Worm (Caenorhabditis elegans) whole organism, young adult: ENCODE results near the gene F58E2.4.

Experiments
- B0019.2 ChIP-seq: fragments of 200-800 bp; sonication (Bioruptor generic); conservative IDR thresholded peaks from 2 replicates; pipeline ENCODE4 v1.3.6; 2022; ENCODE audit warnings: missing genetic modification reagents, missing genetic modification characterization, missing compliant biosample characterization
- B0261.1 ChIP-seq: sonication (generic microtip); optimal IDR thresholded peaks from 2 replicates; lab custom pipeline; 2016; ENCODE audit warnings: mild to moderate bottlenecking, missing genetic modification characterization, moderate library complexity, missing compliant biosample characterization
- B0336.3 ChIP-seq: fragments of 200-800 bp; sonication (Bioruptor generic); IDR thresholded peaks from 2 replicates; pipeline ENCODE4 v1.3.6; 2022; ENCODE audit warnings: missing genetic modification characterization, missing compliant biosample characterization
- F33H1.4 ChIP-seq: fragments of 200-800 bp; sonication (Bioruptor generic); IDR thresholded peaks from 2 replicates; pipeline ENCODE4 v1.3.6; 2022; ENCODE audit warnings: missing genetic modification reagents, missing genetic modification characterization, missing compliant biosample characterization
- F37B4.10 ChIP-seq: fragments of 200-800 bp; sonication (Bioruptor generic); IDR thresholded peaks from 2 replicates; pipeline ENCODE4 v1.3.6; 2022; ENCODE audit warnings: missing genetic modification characterization, missing compliant biosample characterization
- F39B2.1 ChIP-seq: fragments of 200-800 bp; sonication (Bioruptor generic); IDR thresholded peaks from 2 replicates; pipeline ENCODE4 v1.3.6; 2022; ENCODE audit warnings: missing genetic modification reagents, missing genetic modification characterization, missing compliant biosample characterization
- F49E8.2 ChIP-seq: sonication (generic microtip); optimal IDR thresholded peaks from 3 replicates; lab custom pipeline; 2017; ENCODE audit warnings: missing genetic modification characterization, mild to moderate bottlenecking, missing compliant biosample characterization, antibody characterized with exemption, moderate library complexity; ENCODE audit not compliant: insufficient read depth
- F55B11.4 ChIP-seq: sonication (generic microtip); optimal IDR thresholded peaks from 2 replicates; lab custom pipeline; 2016; ENCODE audit warnings: missing compliant biosample characterization, missing genetic modification characterization, borderline replicate concordance; ENCODE audit not compliant: insufficient read depth
- F57A8.1 ChIP-seq: fragments of 200-800 bp; sonication (Bioruptor generic); optimal IDR thresholded peaks from 2 replicates; lab custom pipeline; 2018; ENCODE audit warnings: mild to moderate bottlenecking, missing genetic modification characterization, moderate library complexity, missing compliant biosample characterization
- F57C9.4 ChIP-seq: sonication (generic microtip); optimal IDR thresholded peaks from 2 replicates; lab custom pipeline; 2017; ENCODE audit warnings: mild to moderate bottlenecking, missing genetic modification characterization, missing compliant biosample characterization
- Y53G8AR.9 ChIP-seq: fragments of 200-800 bp; sonication (Bioruptor generic); conservative IDR thresholded peaks from 2 replicates; pipeline ENCODE4 v1.3.6; 2022; ENCODE audit warnings: missing genetic modification reagents, missing genetic modification characterization, missing compliant biosample characterization
- Y56A3A.18 ChIP-seq: fragments of 200-800 bp; sonication (Bioruptor generic); IDR thresholded peaks from 2 replicates; pipeline ENCODE4 v1.3.6; 2022; ENCODE audit warnings: missing genetic modification reagents, missing genetic modification characterization, missing compliant biosample characterization
- aptf-3 ChIP-seq: fragments of 200-800 bp; sonication (Bioruptor generic); IDR thresholded peaks from 2 replicates; pipeline ENCODE4 v1.3.6; 2022; ENCODE audit warnings: missing genetic modification characterization, missing compliant biosample characterization
- atf-7 ChIP-seq: sonication (generic microtip); optimal IDR thresholded peaks from 2 replicates; lab custom pipeline; 2017; ENCODE audit warnings: mild to moderate bottlenecking, missing genetic modification characterization, missing compliant biosample characterization
- attf-6 ChIP-seq: fragments of 200-800 bp; sonication (Bioruptor generic); IDR thresholded peaks from 2 replicates; pipeline ENCODE4 v1.3.6; 2022; ENCODE audit warnings: missing genetic modification reagents, missing genetic modification characterization, missing compliant biosample characterization
- cebp-1 ChIP-seq, 2 experiments: fragments of 200-800 bp in 1 of 2; sonication (Bioruptor generic) in 1 of 2; sonication (generic microtip) in 1 of 2; IDR thresholded peaks in 1 of 2; optimal IDR thresholded peaks in 1 of 2; 2 replicates each; pipeline versions ENCODE4 v1.3.6 to Lab custom; 2017 to 2022; ENCODE audit warnings: missing compliant biosample characterization in 2 of 2, missing genetic modification characterization in 2 of 2, mild to moderate bottlenecking in 1 of 2, missing genetic modification reagents in 1 of 2, moderate library complexity in 1 of 2
- cebp-2 ChIP-seq: fragments of 200-800 bp; sonication (Bioruptor generic); IDR thresholded peaks from 2 replicates; pipeline ENCODE4 v1.3.6; 2022; ENCODE audit warnings: missing genetic modification characterization, missing compliant biosample characterization
- ceh-100 ChIP-seq: fragments of 200-800 bp; sonication (Bioruptor generic); IDR thresholded peaks from 2 replicates; pipeline ENCODE4 v1.3.6; 2022; ENCODE audit warnings: missing genetic modification reagents, missing genetic modification characterization, missing compliant biosample characterization
- ceh-91 ChIP-seq: fragments of 200-800 bp; sonication (Bioruptor generic); IDR thresholded peaks from 2 replicates; pipeline ENCODE4 v1.3.6; 2022; ENCODE audit warnings: missing genetic modification reagents, missing genetic modification characterization, missing compliant biosample characterization
- chd-7 ChIP-seq: sonication (generic microtip); optimal IDR thresholded peaks from 2 replicates; lab custom pipeline; 2016; ENCODE audit warnings: mild to moderate bottlenecking, missing genetic modification characterization, moderate library complexity, missing compliant biosample characterization
- dpl-1 ChIP-seq: fragments of 150-350 bp; optimal IDR thresholded peaks from 2 replicates; lab custom pipeline; 2014; ENCODE audit warnings: missing biosample characterization, missing genetic modification reagents, missing genetic modification characterization
- him-1 ChIP-seq: sonication (generic microtip); optimal IDR thresholded peaks from 2 replicates; lab custom pipeline; 2016; ENCODE audit warnings: missing genotype, missing genetic modification reagents, missing genetic modification characterization, missing compliant biosample characterization
- hlh-12 ChIP-seq: sonication (generic microtip); optimal IDR thresholded peaks from 2 replicates; lab custom pipeline; 2016; ENCODE audit warnings: missing genetic modification characterization, missing compliant biosample characterization
- hmg-20 ChIP-seq: fragments of 200-800 bp; sonication (Bioruptor generic); IDR thresholded peaks from 2 replicates; pipeline ENCODE4 v1.3.6; 2022; ENCODE audit warnings: missing genetic modification reagents, missing genetic modification characterization, missing compliant biosample characterization
- hrde-1 ChIP-seq: sonication (generic microtip); optimal IDR thresholded peaks from 2 replicates; lab custom pipeline; 2016; ENCODE audit warnings: missing genetic modification characterization, mild to moderate bottlenecking, missing compliant biosample characterization, moderate library complexity, missing genotype, missing genetic modification reagents, borderline replicate concordance
- lin-26 ChIP-seq: fragments of 200-800 bp; sonication (Bioruptor generic); IDR thresholded peaks from 2 replicates; pipeline ENCODE4 v1.3.6; 2022; ENCODE audit warnings: missing genetic modification reagents, missing genetic modification characterization, missing compliant biosample characterization
- lin-35 ChIP-seq, 3 experiments: fragments of 150-350 bp in 2 of 3; sonication (generic microtip) in 1 of 3; optimal IDR thresholded peaks; 2 replicates each; lab custom pipeline; 2014 to 2018; ENCODE audit warnings: missing biosample characterization in 3 of 3, missing genetic modification characterization in 3 of 3, missing genetic modification reagents in 3 of 3
- lin-40 ChIP-seq: sonication (generic microtip); optimal IDR thresholded peaks from 2 replicates; lab custom pipeline; 2016; ENCODE audit warnings: missing genetic modification characterization, mild to moderate bottlenecking, missing compliant biosample characterization, missing genotype, missing genetic modification reagents
- lsl-1 ChIP-seq: fragments of 200-800 bp; sonication (Bioruptor generic); optimal IDR thresholded peaks from 2 replicates; lab custom pipeline; 2018; ENCODE audit warnings: mild to moderate bottlenecking, missing genetic modification characterization, moderate library complexity, missing compliant biosample characterization
- madf-3 ChIP-seq: fragments of 200-800 bp; sonication (Bioruptor generic); IDR thresholded peaks from 2 replicates; pipeline ENCODE4 v1.3.6; 2022; ENCODE audit warnings: missing genetic modification reagents, missing genetic modification characterization, missing compliant biosample characterization
- madf-6 ChIP-seq: fragments of 200-800 bp; sonication (Bioruptor generic); IDR thresholded peaks from 2 replicates; pipeline ENCODE4 v1.3.6; 2022; ENCODE audit warnings: missing genetic modification reagents, missing genetic modification characterization, missing compliant biosample characterization
- mcd-1 ChIP-seq: fragments of 200-800 bp; sonication (Bioruptor generic); IDR thresholded peaks from 2 replicates; pipeline ENCODE4 v1.3.6; 2022; ENCODE audit warnings: missing genetic modification reagents, missing genetic modification characterization, missing compliant biosample characterization
- mel-28 ChIP-seq: sonication (generic microtip); optimal IDR thresholded peaks from 2 replicates; lab custom pipeline; 2016; ENCODE audit warnings: borderline replicate concordance, mild to moderate bottlenecking, missing genetic modification characterization, missing compliant biosample characterization
- nfyb-1 ChIP-seq: fragments of 200-800 bp; sonication (Bioruptor generic); IDR thresholded peaks from 2 replicates; pipeline ENCODE4 v1.3.6; 2022; ENCODE audit warnings: missing genetic modification reagents, missing genetic modification characterization, missing compliant biosample characterization
- pbrm-1 ChIP-seq: fragments of 200-800 bp; sonication (Bioruptor generic); IDR thresholded peaks from 2 replicates; pipeline ENCODE4 v1.3.6; 2022; ENCODE audit warnings: missing genetic modification reagents, missing genetic modification characterization, missing compliant biosample characterization
- rcor-1 ChIP-seq: fragments of 200-800 bp; sonication (Bioruptor generic); IDR thresholded peaks from 2 replicates; pipeline ENCODE4 v1.3.6; 2022; ENCODE audit warnings: missing genetic modification reagents, missing genetic modification characterization, missing compliant biosample characterization
- rec-8 ChIP-seq, 2 experiments: sonication (generic microtip); optimal IDR thresholded peaks; 2 replicates each; lab custom pipeline; 2016; ENCODE audit warnings: mild to moderate bottlenecking in 2 of 2, missing genetic modification characterization in 2 of 2, missing genetic modification reagents in 2 of 2, missing genotype in 2 of 2, missing biosample characterization in 1 of 2, missing compliant biosample characterization in 1 of 2, moderate library complexity in 1 of 2
- snpc-4 ChIP-seq, 5 experiments: fragments of 150-350 bp in 1 of 5; sonication (generic microtip) in 4 of 5; optimal IDR thresholded peaks; 2 replicates each; lab custom pipeline; 2014 to 2018; ENCODE audit warnings: missing genetic modification characterization in 5 of 5, missing biosample characterization in 3 of 5, antibody characterized with exemption in 2 of 5, mild to moderate bottlenecking in 2 of 5, missing compliant biosample characterization in 2 of 5, missing genotype in 2 of 5, moderate library complexity in 2 of 5, missing genetic modification reagents in 1 of 5
- sptf-2 ChIP-seq: fragments of 200-800 bp; sonication (Bioruptor generic); optimal IDR thresholded peaks from 2 replicates; lab custom pipeline; 2018; ENCODE audit warnings: mild to moderate bottlenecking, missing genetic modification characterization, missing compliant biosample characterization

F58E2.4 gene

ce11 chrIV:3504144-3504543, 41.0 kb downstream of the F58E2.4 start, which contains the start of gene srz-83:
TSS of gene srz-83 (plus strand) at chrIV:3504444.
- TF ChIP-seq hlh-12 (tag; lab: Kevin White, UChicago) (no peak), F33H1.4 (GFP tag; lab: Robert Waterston, UW) (no peak), pbrm-1 (GFP tag; lab: Robert Waterston, UW) (no peak), hmg-20 (GFP tag; lab: Robert Waterston, UW) (no peak), madf-3 (GFP tag; lab: Robert Waterston, UW) (no peak), F57A8.1 (GFP tag; lab: Kevin White, UChicago) (no peak), aptf-3 (no peak), lsl-1 (no peak), F55B11.4 (tag; lab: Kevin White, UChicago) (no peak), lin-26 (GFP tag; lab: Robert Waterston, UW) (no peak), rcor-1 (GFP tag; lab: Robert Waterston, UW) (no peak)

ce11 chrIV:3505940-3506339, 42.8 kb downstream of the F58E2.4 start:
- no peak for TF ChIP-seq lin-40 (tag; lab: Kevin White, UChicago)
- no peak for TF ChIP-seq B0019.2 (GFP tag; lab: Robert Waterston, UW)
- TF ChIP-seq cebp-1 (GFP tag; IDR thresholded peaks at IDR 0.05; lab: Robert Waterston, UW) = no peak
- peak; percentile 5 for TF ChIP-seq cebp-1 (tag; optimal IDR thresholded peaks at IDR 0.05; lab: Kevin White, UChicago)
- no peak for TF ChIP-seq dpl-1 (GFP tag; lab: Kevin White, UChicago)
- TF ChIP-seq rec-8 (tag; optimal IDR thresholded peaks at IDR 0.05; lab: Kevin White, UChicago) = no peak
- no peak for TF ChIP-seq ceh-91 (GFP tag; lab: Robert Waterston, UW)
- TF ChIP-seq rcor-1 (GFP tag; lab: Robert Waterston, UW) = 0 out of 2 replicates have a peak, but pooled peaks have one; percentile 6
- TF ChIP-seq madf-6 = peak; percentile 18; the same call in 1 of the 2 replicates
- peak; percentile 24 for TF ChIP-seq hrde-1
- TF ChIP-seq B0261.1 (tag; lab: Kevin White, UChicago) = no peak
- TF ChIP-seq ceh-100 (GFP tag; lab: Robert Waterston, UW) = 0 out of 2 replicates have a peak, but pooled peaks have one; percentile 11
- TF ChIP-seq snpc-4 (GFP tag; optimal IDR thresholded peaks at IDR 0.05; lab: Kevin White, UChicago) = peak; percentile 26
- TF ChIP-seq snpc-4 (tag; optimal IDR thresholded peaks at IDR 0.05; lab: Kevin White, UChicago) = no peak
- TF ChIP-seq aptf-3 = 0 out of 2 replicates have a peak, but pooled peaks have one; percentile 51
- 0 out of 2 replicates have a peak, but pooled peaks have one; percentile 38 for TF ChIP-seq pbrm-1 (GFP tag; lab: Robert Waterston, UW)
- TF ChIP-seq Y53G8AR.9 = no peak
- peak; percentile 57 for TF ChIP-seq B0336.3 (GFP tag; lab: Robert Waterston, UW)
- TF ChIP-seq lin-35 (GFP tag; optimal IDR thresholded peaks at IDR 0.05; lab: Kevin White, UChicago) = no peak
- TF ChIP-seq atf-7 (tag; lab: Kevin White, UChicago) = peak; percentile 32
- peak; percentile 30 for TF ChIP-seq chd-7 (tag; lab: Kevin White, UChicago)

- no peak for TF ChIP-seq cebp-2 (GFP tag; lab: Robert Waterston, UW)
- no peak for TF ChIP-seq sptf-2 (GFP tag; lab: Kevin White, UChicago)
- no peak for TF ChIP-seq him-1 (tag; lab: Kevin White, UChicago)
- no peak for TF ChIP-seq nfyb-1 (GFP tag; lab: Robert Waterston, UW)
- TF ChIP-seq F57C9.4 = no peak
- no peak for TF ChIP-seq F49E8.2 (tag; lab: Kevin White, UChicago)
- TF ChIP-seq chd-7 (tag; lab: Kevin White, UChicago) = no peak
- TF ChIP-seq Y53G8AR.9 = no peak
- no peak for TF ChIP-seq attf-6 (GFP tag; lab: Robert Waterston, UW)
- no peak for TF ChIP-seq B0261.1 (tag; lab: Kevin White, UChicago)
- TF ChIP-seq F37B4.10 (GFP tag; lab: Robert Waterston, UW) = no peak
- no peak for TF ChIP-seq aptf-3
- no peak for TF ChIP-seq F39B2.1 (GFP tag; lab: Robert Waterston, UW)
- no peak for TF ChIP-seq hlh-12 (tag; lab: Kevin White, UChicago)
- TF ChIP-seq lin-26 (GFP tag; lab: Robert Waterston, UW) = no peak
- no peak for TF ChIP-seq mcd-1 (GFP tag; lab: Robert Waterston, UW)
- no peak for TF ChIP-seq Y56A3A.18 (GFP tag; lab: Robert Waterston, UW)
- no peak for TF ChIP-seq dpl-1 (GFP tag; lab: Kevin White, UChicago)
- TF ChIP-seq mel-28 (tag; lab: Kevin White, UChicago) = no peak
- no peak for TF ChIP-seq hrde-1
Observed at ce11 chrIV:3509477-3510063, 46.4 kb downstream of the F58E2.4 start, which contains the start of gene ced-10. TSS of gene ced-10 (minus strand) at chrIV:3509527.
